Fruit fly (Drosophila melanogaster) S2 (cell line): ENCODE data around the gene Nhe3.

Experiments
- CG8478 ChIP-seq: fragments of >200 bp; optimal IDR thresholded peaks from 2 replicates; lab custom pipeline; 2018
- CTCF ChIP-seq, 2 experiments: fragments of >200 bp; optimal IDR thresholded peaks; 2 replicates each; lab custom pipeline; 2018

- no peak for TF ChIP-seq CG8478 (lab: Kevin White, UChicago)
- TF ChIP-seq CTCF (optimal IDR thresholded peaks at IDR 0.05; lab: Kevin White, UChicago), result no peak
Observed at dm6 chr2L:6701409-6702199, 17.4 kb upstream of the Nhe3 start.
